Fruit fly (Drosophila melanogaster) S2 (cell line): ENCODE measurements around the gene comm2.

Source experiments
- CG8478 ChIP-seq: fragments of >200 bp; optimal IDR thresholded peaks from 2 replicates; lab custom pipeline; 2018
- CTCF ChIP-seq, 2 experiments: fragments of >200 bp; optimal IDR thresholded peaks; 2 replicates each; lab custom pipeline; 2018

- TF ChIP-seq CG8478 (lab: Kevin White, UChicago) (no peak), CTCF (optimal IDR thresholded peaks at IDR 0.05; lab: Kevin White, UChicago) (no peak)
These were observed 10.1 kb downstream of the comm2 start for dm6 chr3L:15689518-15689917.
